Worm (Caenorhabditis elegans): ENCODE measurements around the gene Y55F3BL.6.

The Y55F3BL.6 gene

ce11 chrIV:796521-797073 is 10.3 kb downstream of the Y55F3BL.6 start, which contains the start of the genes F56B3.11 and ech-5 (continued):
- TF ChIP-seq hlh-17 (GFP tag; optimal IDR thresholded peaks at IDR 0.05; ENCODE audit: borderline replicate concordance) (no peak), mef-2 (tag; optimal IDR thresholded peaks at IDR 0.05) (no peak), nhr-28 (tag; optimal IDR thresholded peaks at IDR 0.05) (no peak), irx-1 (tag; optimal IDR thresholded peaks at IDR 0.05) (peak; percentile 84), ama-1 (optimal IDR thresholded peaks at IDR 0.05) (no peak), nhr-90 (tag; optimal IDR thresholded peaks at IDR 0.05; ENCODE audit: poor library complexity) (peak; percentile 96), unc-98 (GFP tag; IDR thresholded peaks at IDR 0.05) (peak; percentile 93), unc-86 (tag; optimal IDR thresholded peaks at IDR 0.05) (peak; percentile 79), fos-1 (tag; optimal IDR thresholded peaks at IDR 0.05) (peak; percentile 32), fkh-10 (GFP tag; optimal IDR thresholded peaks at IDR 0.05) (no peak), snpc-4 (tag; optimal IDR thresholded peaks at IDR 0.05) (peak; percentile 45), elt-3 (tag; optimal IDR thresholded peaks at IDR 0.05) (peak in 1 of 6 experiments; percentile 34), nhr-77 (tag; optimal IDR thresholded peaks at IDR 0.05) (peak; percentile 44), snu-23 (GFP tag; optimal IDR thresholded peaks at IDR 0.05) (peak; percentile 92), egl-27 (tag; optimal IDR thresholded peaks at IDR 0.05) (no peak), pag-3 (tag; optimal IDR thresholded peaks at IDR 0.05; ENCODE audit: borderline replicate concordance, insufficient read depth) (no peak), pax-3 (tag; optimal IDR thresholded peaks at IDR 0.05) (peak; percentile 96), F16B12.6 (tag; optimal IDR thresholded peaks at IDR 0.05) (peak; percentile 19), ceh-82 (tag; optimal IDR thresholded peaks at IDR 0.05) (peak; percentile 5 to 58 (median 20)), C34B4.2 (tag; optimal IDR thresholded peaks at IDR 0.05) (no peak), lin-13 (GFP tag; optimal IDR thresholded peaks at IDR 0.05) (peak; percentile 47), nhr-11 (tag; optimal IDR thresholded peaks at IDR 0.05) (no peak), fkh-4 (tag; optimal IDR thresholded peaks at IDR 0.05; ENCODE audit: borderline replicate concordance) (peak; percentile 81), nhr-76 (tag; optimal IDR thresholded peaks at IDR 0.05) (no peak), elt-2 (tag; optimal IDR thresholded peaks at IDR 0.05) (peak; percentile 68), lsy-2 (tag; optimal IDR thresholded peaks at IDR 0.05) (peak; percentile 82 to 84), sup-37 (GFP tag; optimal IDR thresholded peaks at IDR 0.05) (no peak), nhr-19 (GFP tag; conservative IDR thresholded peaks at IDR 0.05) (peak; percentile 71), unc-130 (tag; optimal IDR thresholded peaks at IDR 0.05) (no peak), zip-4 (GFP tag; optimal IDR thresholded peaks at IDR 0.05) (peak; percentile 19), zag-1 (tag; optimal IDR thresholded peaks at IDR 0.05) (peak; percentile 52), lin-35 (GFP tag; optimal IDR thresholded peaks at IDR 0.05) (peak; percentile 64 to 77), hpl-2 (GFP tag; optimal IDR thresholded peaks at IDR 0.05) (no peak), ztf-4 (tag; optimal IDR thresholded peaks at IDR 0.05) (no peak), nhr-71 (tag; optimal IDR thresholded peaks at IDR 0.05) (peak; percentile 95), Y116A8C.19 (tag; optimal IDR thresholded peaks at IDR 0.05; ENCODE audit: borderline replicate concordance) (peak; percentile 65), lir-3 (tag; optimal IDR thresholded peaks at IDR 0.05; ENCODE audit: poor library complexity) (no peak), tbx-2 (tag; optimal IDR thresholded peaks at IDR 0.05) (peak; percentile 91), grh-1 (GFP tag; IDR thresholded peaks at IDR 0.05) (peak; percentile 42; the same call in 1 of the 2 replicates), C04F5.9 (tag; optimal IDR thresholded peaks at IDR 0.05) (peak; percentile 87), lin-14 (GFP tag; optimal IDR thresholded peaks at IDR 0.05) (peak; percentile 93), ceh-63 (GFP tag; optimal IDR thresholded peaks at IDR 0.05) (no peak), sox-4 (tag; optimal IDR thresholded peaks at IDR 0.05) (peak; percentile 82), blmp-1 (tag; optimal IDR thresholded peaks at IDR 0.05) (no peak), ceh-88 (GFP tag; IDR thresholded peaks at IDR 0.05) (peak; percentile 93), mab-9 (GFP tag; IDR thresholded peaks at IDR 0.05) (peak; percentile 71), C16A3.4 (tag; optimal IDR thresholded peaks at IDR 0.05) (peak; percentile 77), ets-5 (GFP tag; IDR thresholded peaks at IDR 0.05) (no peak), dpl-1 (GFP tag; optimal IDR thresholded peaks at IDR 0.05) (peak; percentile 58 to 77 (median 68)), egl-13 (tag; optimal IDR thresholded peaks at IDR 0.05) (peak; percentile 87), unc-62 (GFP tag; optimal IDR thresholded peaks at IDR 0.05) (no peak)
